Worm (Caenorhabditis elegans) whole organism, midembryonic: ENCODE data around the gene tbh-1.

ENCODE experiments used
- flt-1 ChIP-seq: fragments of 200-800 bp; sonication (Bioruptor generic); IDR thresholded peaks from 2 replicates; pipeline ENCODE4 v1.3.6; 2022; ENCODE audit warnings: missing genetic modification characterization, missing compliant biosample characterization
- klf-2 ChIP-seq: fragments of 200-800 bp; sonication (Bioruptor generic); conservative IDR thresholded peaks from 2 replicates; pipeline ENCODE4 v1.3.6; 2022; ENCODE audit warnings: missing genetic modification reagents, missing genetic modification characterization, missing compliant biosample characterization
- tab-1 ChIP-seq: fragments of 200-800 bp; sonication (Bioruptor generic); IDR thresholded peaks from 2 replicates; pipeline ENCODE4 v1.3.6; 2022; ENCODE audit warnings: missing genetic modification characterization, missing compliant biosample characterization
- ztf-29 ChIP-seq: fragments of 200-800 bp; sonication (Bioruptor generic); IDR thresholded peaks from 2 replicates; pipeline ENCODE4 v1.3.6; 2022; ENCODE audit warnings: missing genetic modification reagents, missing genetic modification characterization, missing compliant biosample characterization

DNA sequence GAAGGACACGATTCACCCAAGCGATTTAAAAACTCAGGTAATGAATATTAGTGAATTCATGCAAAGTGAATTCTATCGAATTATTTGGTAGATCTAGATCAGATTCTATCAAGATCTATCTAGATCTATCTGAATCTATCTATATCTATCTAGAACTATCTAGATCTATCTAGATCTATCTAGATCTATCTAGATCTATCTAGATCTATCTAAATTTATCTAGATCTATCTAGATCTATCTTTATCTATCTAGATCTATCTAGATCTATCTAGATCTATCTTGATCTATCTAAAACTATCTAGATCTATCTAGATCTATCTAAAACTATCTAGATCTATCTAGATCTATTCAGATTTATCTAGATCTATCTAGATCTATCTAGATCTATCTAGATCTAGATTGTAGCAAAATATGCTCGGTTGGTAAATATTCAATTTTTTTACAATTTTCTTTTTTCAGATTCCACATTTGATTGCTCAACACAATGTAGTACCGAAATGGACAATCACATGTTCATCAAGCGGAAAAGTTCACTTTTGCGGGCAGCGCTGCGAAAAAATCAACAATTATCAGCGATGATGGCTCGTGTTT lies 34.6 kb downstream of the tbh-1 start:
- TF ChIP-seq tab-1 (GFP tag; lab: Robert Waterston, UW), result no peak
- TF ChIP-seq flt-1 (GFP tag; lab: Robert Waterston, UW), result no peak
- no peak for TF ChIP-seq klf-2 (GFP tag; lab: Robert Waterston, UW)
- TF ChIP-seq ztf-29, result no peak
